Fruit fly (Drosophila melanogaster): ENCODE results near the gene Unc-76.

The Unc-76 gene

DNA sequence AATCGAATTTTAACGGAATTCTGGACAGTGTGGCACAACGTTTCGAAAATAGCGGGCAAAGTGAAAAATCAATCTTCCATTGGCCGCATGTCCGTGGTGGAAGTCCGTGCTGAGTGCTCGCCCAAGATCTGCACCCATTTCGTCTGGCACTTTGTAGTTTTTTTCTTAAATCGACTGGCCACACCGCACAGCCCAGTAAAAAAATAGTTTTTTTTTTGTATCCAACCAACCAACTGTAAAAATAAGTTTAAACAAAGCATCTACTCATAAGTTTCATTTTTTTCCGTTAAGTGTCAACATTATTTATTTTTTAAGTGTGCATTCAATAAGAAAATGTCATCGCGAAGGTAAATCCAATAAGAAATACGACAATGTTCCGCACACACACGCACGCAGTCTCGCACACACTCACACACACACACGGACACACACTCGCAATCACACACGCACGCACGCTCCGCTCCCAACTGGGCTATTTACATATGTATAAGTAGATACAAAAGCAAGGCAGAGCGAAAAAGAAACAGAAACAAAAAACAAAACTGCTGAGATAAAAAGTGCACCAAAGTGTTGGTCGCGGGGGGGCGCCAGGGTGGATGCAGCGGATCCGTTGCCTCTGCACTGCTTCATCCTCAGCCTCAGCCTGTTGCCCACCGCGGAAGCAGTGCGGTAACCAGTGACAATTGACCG, 13.8 kb downstream of the Unc-76 start, which contains the start of gene csw (continued):
- TF ChIP-seq Doc2 (GFP tag; IDR thresholded peaks at IDR 0.05) (no peak), CG1233 (GFP tag; optimal IDR thresholded peaks at IDR 0.05) (no peak), CG15269 (tag; optimal IDR thresholded peaks at IDR 0.05) (peak; percentile 5), CG18599 (GFP tag; optimal IDR thresholded peaks at IDR 0.05) (peak; percentile 31), amos (GFP tag; IDR thresholded peaks at IDR 0.05; ENCODE audit: partially characterized antibody) (peak; percentile 58; the same call in 1 of the 2 replicates), CG33557 (GFP tag; optimal IDR thresholded peaks at IDR 0.05) (no peak), ab (GFP tag; optimal IDR thresholded peaks at IDR 0.05) (no peak), salm (tag; optimal IDR thresholded peaks at IDR 0.05) (no peak), lab (GFP tag; optimal IDR thresholded peaks at IDR 0.05) (peak; percentile 3), GATAe (GFP tag; conservative IDR thresholded peaks at IDR 0.05) (no peak), ase (GFP tag; IDR thresholded peaks at IDR 0.05) (no peak), CG32532 (GFP tag; IDR thresholded peaks at IDR 0.05) (no peak), grau (tag; optimal IDR thresholded peaks at IDR 0.05) (peak; percentile 29), sug (tag; optimal IDR thresholded peaks at IDR 0.05) (peak; percentile 2), hth (optimal IDR thresholded peaks at IDR 0.05) (no peak), CG43689 (GFP tag; IDR thresholded peaks at IDR 0.05) (no peak), maf-S (GFP tag; optimal IDR thresholded peaks at IDR 0.05) (peak; percentile 38), CG1832 (GFP tag; optimal IDR thresholded peaks at IDR 0.05) (no peak), Xrp1 (GFP tag; IDR thresholded peaks at IDR 0.05) (peak; percentile 14; the same call in 1 of the 2 replicates), toy (GFP tag; IDR thresholded peaks at IDR 0.05) (0 out of 2 replicates have a peak, but pooled peaks have one; percentile 26), CG18262 (tag; optimal IDR thresholded peaks at IDR 0.05) (no peak), yki (optimal IDR thresholded peaks at IDR 0.05) (no peak), CG17802 (tag; optimal IDR thresholded peaks at IDR 0.05) (no peak), CG31224 (GFP tag; IDR thresholded peaks at IDR 0.05) (no peak), Neu2 (GFP tag; optimal IDR thresholded peaks at IDR 0.05; ENCODE audit: borderline replicate concordance) (no peak), jumu (GFP tag; optimal IDR thresholded peaks at IDR 0.05) (peak; percentile 42), CG14860 (GFP tag; IDR thresholded peaks at IDR 0.05; ENCODE audit: partially characterized antibody) (no peak), BEAF-32 (GFP tag; optimal IDR thresholded peaks at IDR 0.05) (peak; percentile 55), nerfin-1 (tag; optimal IDR thresholded peaks at IDR 0.05) (no peak), CG13123 (GFP tag; optimal IDR thresholded peaks at IDR 0.05) (no peak), HmgD (GFP tag; optimal IDR thresholded peaks at IDR 0.05) (peak; percentile 81), Abd-B (GFP tag; optimal IDR thresholded peaks at IDR 0.05) (peak; percentile 45), CG10543 (GFP tag; optimal IDR thresholded peaks at IDR 0.05) (peak; percentile 72), jing (GFP tag; optimal IDR thresholded peaks at IDR 0.05) (no peak), CG11695 (GFP tag; IDR thresholded peaks at IDR 0.05) (no peak), CG32772 (GFP tag; IDR thresholded peaks at IDR 0.05) (peak; percentile 82), CG10654 (GFP tag; optimal IDR thresholded peaks at IDR 0.05) (no peak), Fer1 (GFP tag; optimal IDR thresholded peaks at IDR 0.05) (peak; percentile 33), ac (GFP tag; optimal IDR thresholded peaks at IDR 0.05) (no peak), slbo (GFP tag; IDR thresholded peaks at IDR 0.05) (peak; percentile 76), inv (GFP tag; IDR thresholded peaks at IDR 0.05; ENCODE audit: partially characterized antibody) (0 out of 2 replicates have a peak, but pooled peaks have one; percentile 16), prd (optimal IDR thresholded peaks at IDR 0.05) (no peak), prd (GFP tag; IDR thresholded peaks at IDR 0.05) (peak; percentile 34; the same call in 1 of the 3 replicates), gsb-n (tag; optimal IDR thresholded peaks at IDR 0.05) (peak; percentile 16), CG5953 (GFP tag; IDR thresholded peaks at IDR 0.05) (no peak), HLHmδ (GFP tag; optimal IDR thresholded peaks at IDR 0.05) (no peak), chn (GFP tag; optimal IDR thresholded peaks at IDR 0.05) (no peak), row (GFP tag; IDR thresholded peaks at IDR 0.05) (no peak), CG17186 (GFP tag; optimal IDR thresholded peaks at IDR 0.05) (peak; percentile 79), her (GFP tag; optimal IDR thresholded peaks at IDR 0.05) (peak; percentile 63)
